Worm (Caenorhabditis elegans) whole organism, L4 larva: ENCODE measurements around the gene B0361.3.

Source experiments
- D1046.2 ChIP-seq: fragments of 200-800 bp; sonication (Bioruptor generic); IDR thresholded peaks from 2 replicates; pipeline ENCODE4 v1.3.6; 2022; ENCODE audit warnings: missing genetic modification characterization, missing compliant biosample characterization
- F10B5.3 ChIP-seq: sonication (generic microtip); optimal IDR thresholded peaks from 2 replicates; lab custom pipeline; 2016; ENCODE audit warnings: mild to moderate bottlenecking, missing genetic modification characterization, missing compliant biosample characterization
- T20F7.1 ChIP-seq: fragments of 200-800 bp; sonication (Bioruptor generic); optimal IDR thresholded peaks from 2 replicates; lab custom pipeline; 2018; ENCODE audit warnings: mild to moderate bottlenecking, missing genetic modification characterization, missing compliant biosample characterization
- ZK337.2 ChIP-seq: fragments of 200-800 bp; sonication (Bioruptor generic); IDR thresholded peaks from 2 replicates; pipeline ENCODE4 v1.3.6; 2022; ENCODE audit warnings: missing genetic modification reagents, missing genetic modification characterization, missing compliant biosample characterization
- aha-1 ChIP-seq: fragments of 150-350 bp; peaks from one replicate; lab custom pipeline; 2014; ENCODE audit warnings: missing biosample characterization, missing genetic modification characterization
- ama-1 ChIP-seq: fragments of 150-350 bp; optimal IDR thresholded peaks from 2 replicates; lab custom pipeline; 2014; ENCODE audit warnings: inconsistent platforms, mixed read lengths
- ceh-62 ChIP-seq: sonication (generic microtip); optimal IDR thresholded peaks from 2 replicates; lab custom pipeline; 2017; ENCODE audit warnings: missing biosample characterization, missing genetic modification characterization
- daf-12 ChIP-seq: fragments of 150-350 bp; optimal IDR thresholded peaks from 2 replicates; lab custom pipeline; 2014; ENCODE audit warnings: missing biosample characterization, missing genetic modification reagents, missing genetic modification characterization
- daf-19 ChIP-seq: fragments of 200-800 bp; sonication (Bioruptor generic); conservative IDR thresholded peaks from 2 replicates; pipeline ENCODE4 v1.3.6; 2022; ENCODE audit warnings: missing genetic modification characterization, missing compliant biosample characterization
- dmd-8 ChIP-seq: fragments of 200-800 bp; sonication (Bioruptor generic); IDR thresholded peaks from 2 replicates; pipeline ENCODE4 v1.3.6; 2022; ENCODE audit warnings: missing genetic modification characterization, missing compliant biosample characterization
- dmd-9 ChIP-seq: fragments of 200-800 bp; sonication (Bioruptor generic); IDR thresholded peaks from 2 replicates; pipeline ENCODE4 v1.3.6; 2022; ENCODE audit warnings: missing genetic modification reagents, missing genetic modification characterization, missing compliant biosample characterization
- dpl-1 ChIP-seq: fragments of 150-350 bp; optimal IDR thresholded peaks from 2 replicates; lab custom pipeline; 2014; ENCODE audit warnings: missing biosample characterization, missing genetic modification reagents, missing genetic modification characterization
- dve-1 ChIP-seq: sonication (generic microtip); optimal IDR thresholded peaks from 2 replicates; lab custom pipeline; 2017; ENCODE audit warnings: antibody characterized with exemption, mild to moderate bottlenecking, missing genetic modification characterization, missing compliant biosample characterization; ENCODE audit not compliant: insufficient read depth
- egl-43 ChIP-seq: fragments of 200-800 bp; sonication (Bioruptor generic); IDR thresholded peaks from 2 replicates; pipeline ENCODE4 v1.3.6; 2022; ENCODE audit warnings: missing genetic modification reagents, missing genetic modification characterization, missing compliant biosample characterization
- gei-8 ChIP-seq: fragments of 200-800 bp; sonication (Bioruptor generic); optimal IDR thresholded peaks from 2 replicates; lab custom pipeline; 2018; ENCODE audit warnings: mild to moderate bottlenecking, missing genetic modification characterization, missing compliant biosample characterization
- hlh-11 ChIP-seq: fragments of 200-800 bp; sonication (Bioruptor generic); optimal IDR thresholded peaks from 2 replicates; lab custom pipeline; 2018; ENCODE audit warnings: mild to moderate bottlenecking, missing genetic modification characterization, missing compliant biosample characterization
- jun-1 ChIP-seq: fragments of 150-350 bp; optimal IDR thresholded peaks from 2 replicates; lab custom pipeline; 2014; ENCODE audit warnings: missing biosample characterization, missing genetic modification reagents, missing genetic modification characterization
- lim-7 ChIP-seq: fragments of 200-800 bp; sonication (Bioruptor generic); IDR thresholded peaks from 2 replicates; pipeline ENCODE4 v1.3.6; 2022; ENCODE audit warnings: missing genetic modification characterization, missing compliant biosample characterization
- lin-13 ChIP-seq: fragments of 150-350 bp; optimal IDR thresholded peaks from 2 replicates; lab custom pipeline; 2014; ENCODE audit warnings: missing biosample characterization, missing genetic modification reagents, missing genetic modification characterization
- lin-15B ChIP-seq: fragments of 150-350 bp; sonication (generic microtip); optimal IDR thresholded peaks from 3 replicates; lab custom pipeline; 2014; ENCODE audit warnings: missing biosample characterization, missing genetic modification characterization
- lir-3 ChIP-seq: sonication (generic microtip); optimal IDR thresholded peaks from 2 replicates; lab custom pipeline; 2016; ENCODE audit warnings: mild to moderate bottlenecking, missing genetic modification characterization, missing compliant biosample characterization
- mdt-29 ChIP-seq: fragments of 200-800 bp; sonication (Bioruptor generic); IDR thresholded peaks from 2 replicates; pipeline ENCODE4 v1.3.6; 2022; ENCODE audit warnings: missing genetic modification reagents, missing genetic modification characterization, missing compliant biosample characterization
- mep-1 ChIP-seq: fragments of 150-350 bp; sonication (generic microtip); optimal IDR thresholded peaks from 3 replicates; lab custom pipeline; 2014; ENCODE audit warnings: missing biosample characterization, missing genetic modification characterization
- mxl-3 ChIP-seq: fragments of 200-800 bp; sonication (Bioruptor generic); optimal IDR thresholded peaks from 2 replicates; lab custom pipeline; 2018; ENCODE audit warnings: mild to moderate bottlenecking, missing genetic modification characterization, missing compliant biosample characterization
- nhr-102 ChIP-seq: sonication (generic microtip); optimal IDR thresholded peaks from 2 replicates; lab custom pipeline; 2016; ENCODE audit warnings: mild to moderate bottlenecking, missing genetic modification characterization, moderate library complexity, missing compliant biosample characterization
- nhr-28 ChIP-seq: fragments of 150-350 bp; optimal IDR thresholded peaks from 2 replicates; lab custom pipeline; 2014; ENCODE audit warnings: missing biosample characterization, missing genetic modification characterization
- nhr-6 ChIP-seq: fragments of 150-350 bp; optimal IDR thresholded peaks from 2 replicates; lab custom pipeline; 2014; ENCODE audit warnings: missing biosample characterization, missing genetic modification characterization
- nhr-76 ChIP-seq: fragments of 150-350 bp; optimal IDR thresholded peaks from 2 replicates; lab custom pipeline; 2014; ENCODE audit warnings: missing biosample characterization, missing genetic modification characterization
- nhr-77 ChIP-seq: fragments of 150-350 bp; optimal IDR thresholded peaks from 2 replicates; lab custom pipeline; 2014; ENCODE audit warnings: missing biosample characterization, missing genetic modification characterization
- php-3 ChIP-seq: fragments of 200-800 bp; sonication (Bioruptor generic); IDR thresholded peaks from 2 replicates; pipeline ENCODE4 v1.3.6; 2022; ENCODE audit warnings: missing genetic modification reagents, missing genetic modification characterization, missing compliant biosample characterization
- rbr-2 ChIP-seq: sonication (generic microtip); optimal IDR thresholded peaks from 2 replicates; lab custom pipeline; 2016; ENCODE audit warnings: missing genotype, missing genetic modification characterization, missing compliant biosample characterization
- saeg-2 ChIP-seq: fragments of 200-800 bp; sonication (Bioruptor generic); IDR thresholded peaks from 2 replicates; pipeline ENCODE4 v1.3.6; 2022; ENCODE audit warnings: missing genetic modification reagents, missing genetic modification characterization, missing compliant biosample characterization
- snpc-1.2 ChIP-seq: fragments of 200-800 bp; sonication (Bioruptor generic); IDR thresholded peaks from 2 replicates; pipeline ENCODE4 v1.3.6; 2022; ENCODE audit warnings: missing genetic modification reagents, missing genetic modification characterization, missing compliant biosample characterization
- snpc-4 ChIP-seq: fragments of 150-350 bp; optimal IDR thresholded peaks from 2 replicates; lab custom pipeline; 2014; ENCODE audit warnings: missing biosample characterization, missing genetic modification characterization
- zag-1 ChIP-seq: fragments of 150-350 bp; optimal IDR thresholded peaks from 2 replicates; lab custom pipeline; 2014; ENCODE audit warnings: missing biosample characterization, missing genetic modification characterization
- zfp-3 ChIP-seq: fragments of 200-800 bp; sonication (Bioruptor generic); conservative IDR thresholded peaks from 2 replicates; pipeline ENCODE4 v1.3.6; 2022; ENCODE audit warnings: missing genetic modification reagents, missing genetic modification characterization, missing compliant biosample characterization

B0361.3 gene

DNA sequence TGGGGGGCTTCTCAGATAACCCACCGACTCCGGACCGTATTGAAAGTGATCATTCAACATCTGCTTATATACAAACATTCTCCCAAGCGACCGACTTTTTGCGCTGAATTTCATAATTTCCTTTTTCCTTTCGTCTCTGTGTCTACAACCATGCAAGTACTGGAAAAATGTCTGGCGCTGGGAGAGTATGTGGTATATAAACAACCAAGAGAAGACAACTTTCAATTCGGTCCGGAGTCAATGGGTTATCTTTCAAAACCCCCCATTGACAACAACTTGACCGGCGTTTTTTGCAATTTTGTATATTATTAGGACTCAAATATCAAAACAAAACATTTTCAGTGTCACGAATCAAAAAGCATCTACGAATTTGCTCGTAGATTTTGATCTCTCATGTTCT is 2.8 kb upstream of the B0361.3 start (continued):
- TF ChIP-seq lin-13 (GFP tag; lab: Kevin White, UChicago): peak; percentile 56
- TF ChIP-seq nhr-28: peak; percentile 37
- TF ChIP-seq T20F7.1 (GFP tag; lab: Kevin White, UChicago): peak; percentile 87
- TF ChIP-seq nhr-102 (tag; lab: Kevin White, UChicago): peak; percentile 83
- 0 out of 2 replicates have a peak, but pooled peaks have one; percentile 30 for TF ChIP-seq snpc-1.2 (GFP tag; lab: Robert Waterston, UW)
- peak; percentile 16 for TF ChIP-seq mxl-3 (GFP tag; lab: Kevin White, UChicago)
- TF ChIP-seq egl-43 (GFP tag; lab: Robert Waterston, UW): no peak; the same call in 1 of the 2 replicates
- no peak for TF ChIP-seq lin-15B (tag; lab: Kevin White, UChicago)
- no peak for TF ChIP-seq nhr-6 (tag; lab: Kevin White, UChicago)
- TF ChIP-seq php-3 (GFP tag; lab: Robert Waterston, UW): peak; percentile 70
- no peak for TF ChIP-seq mdt-29 (GFP tag; lab: Robert Waterston, UW)
- TF ChIP-seq zfp-3 (GFP tag; lab: Robert Waterston, UW): peak; percentile 57; the same call in 1 of the 2 replicates
- TF ChIP-seq dmd-8 (GFP tag; lab: Robert Waterston, UW): no peak
- TF ChIP-seq rbr-2 (tag; lab: Kevin White, UChicago): peak; percentile 66
- peak; percentile 60 for TF ChIP-seq jun-1 (tag; lab: Kevin White, UChicago)
- TF ChIP-seq aha-1 (tag; lab: Kevin White, UChicago): peak; percentile 52
- TF ChIP-seq gei-8 (GFP tag; lab: Kevin White, UChicago): peak; percentile 37
- TF ChIP-seq D1046.2: peak; percentile 45; the same call in 1 of the 2 replicates
- peak; percentile 61 for TF ChIP-seq hlh-11 (tag; lab: Kevin White, UChicago)
- peak; percentile 96 for TF ChIP-seq snpc-4 (tag; lab: Kevin White, UChicago)
- TF ChIP-seq dve-1: peak; percentile 96
- TF ChIP-seq ceh-62 (tag; lab: Kevin White, UChicago): no peak
- TF ChIP-seq dpl-1: peak; percentile 76
- TF ChIP-seq mep-1: peak; percentile 83
- no peak for TF ChIP-seq saeg-2 (GFP tag; lab: Robert Waterston, UW)
- TF ChIP-seq daf-12 (tag; lab: Kevin White, UChicago): no peak
- TF ChIP-seq nhr-77 (tag; lab: Kevin White, UChicago): peak; percentile 90

DNA sequence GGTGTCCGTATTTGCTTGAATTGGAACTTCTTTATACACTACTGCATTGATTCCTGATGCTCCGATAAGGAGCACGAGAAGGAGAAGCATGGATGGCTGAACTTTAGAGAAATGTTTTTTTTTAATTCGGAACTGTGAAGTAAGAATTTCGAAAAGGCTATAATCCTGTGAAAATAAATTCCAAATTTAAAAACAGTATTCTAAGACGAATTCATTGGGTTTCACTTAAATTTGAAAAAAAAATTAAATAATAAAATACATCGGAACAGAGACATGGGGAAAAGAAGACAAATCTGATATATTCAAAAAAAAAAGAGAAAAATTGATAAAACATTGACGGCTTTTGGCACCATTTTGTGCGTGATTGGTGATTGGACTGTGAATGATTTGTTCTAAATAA is 4.5 kb downstream of the B0361.3 start, which contains the start of gene pho-5:
Gene pho-5 (minus strand): TSS at position 101 of the 400 bp plus-strand sequence.
- TF ChIP-seq nhr-76 (tag; lab: Kevin White, UChicago): no peak
- TF ChIP-seq zag-1 (tag; lab: Kevin White, UChicago): no peak
- no peak for TF ChIP-seq dpl-1
- no peak for TF ChIP-seq ama-1 (lab: Kevin White, UChicago)
- TF ChIP-seq F10B5.3 (tag; lab: Kevin White, UChicago): no peak
- TF ChIP-seq mep-1: no peak
- TF ChIP-seq gei-8 (GFP tag; lab: Kevin White, UChicago): no peak
- TF ChIP-seq lim-7 (GFP tag; lab: Robert Waterston, UW): no peak
- no peak for TF ChIP-seq daf-19
- no peak for TF ChIP-seq ZK337.2 (GFP tag; lab: Robert Waterston, UW)
- TF ChIP-seq, all 104 proteins: peak for 0

DNA sequence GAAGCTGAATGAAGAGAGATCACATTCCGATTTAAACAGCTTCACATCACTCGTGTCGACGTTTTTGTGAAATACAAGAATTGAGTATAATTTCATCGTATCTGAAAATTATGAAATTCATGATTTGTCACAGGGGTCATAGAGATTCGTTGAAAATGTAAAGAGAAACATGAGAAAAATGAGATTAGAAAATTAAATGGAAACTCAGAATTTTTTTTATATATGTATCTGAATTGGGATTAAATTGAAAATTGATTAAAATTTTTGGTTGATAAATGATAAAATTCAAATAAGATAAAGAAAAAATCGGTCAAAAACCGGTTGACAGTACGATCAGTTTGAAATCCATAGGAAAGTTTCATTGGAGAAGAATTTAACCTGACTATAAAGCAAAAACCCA is 6.2 kb downstream of the B0361.3 start, which contains the start of gene ykt-6:
Gene ykt-6 (minus strand): TSS at position 101 of the 400 bp plus-strand sequence.
- TF ChIP-seq aha-1 (tag; lab: Kevin White, UChicago) (peak; percentile 28), lir-3 (tag; lab: Kevin White, UChicago) (no peak)
- TF ChIP-seq, all 104 proteins: peak for 1

DNA sequence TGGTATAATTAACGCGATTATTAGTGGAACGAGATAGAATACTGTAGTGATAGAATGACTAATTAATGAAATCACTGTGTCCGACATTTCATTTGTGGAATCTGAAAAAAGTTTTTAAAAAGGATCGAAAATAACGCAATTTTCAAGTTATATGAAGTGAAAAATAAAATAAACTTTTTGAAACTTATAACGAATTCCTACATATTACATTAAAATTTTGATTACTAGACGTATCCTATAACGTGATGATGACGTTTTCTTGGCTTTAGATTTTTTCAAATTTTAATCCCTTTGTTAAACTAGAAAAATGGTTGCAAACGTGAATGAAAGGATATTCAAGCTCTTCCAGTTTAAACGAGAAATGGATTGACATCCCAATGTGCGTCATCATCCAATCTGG is 9.2 kb downstream of the B0361.3 start, which contains the start of gene algn-11:
Gene algn-11 (minus strand): TSS at position 101 of the 400 bp plus-strand sequence.
- TF ChIP-seq mep-1 (no peak), dmd-9 (GFP tag; lab: Robert Waterston, UW) (no peak)
- TF ChIP-seq, all 104 proteins: peak for 0
